Worm (Caenorhabditis elegans) whole organism, mixed stage, embryonic: Measurements from ENCODE around the gene K08H2.7.

ENCODE experiments used
- ceh-83 ChIP-seq: fragments of 200-800 bp; sonication (Bioruptor generic); optimal IDR thresholded peaks from 2 replicates; lab custom pipeline; 2018; ENCODE audit warnings: mild to moderate bottlenecking, missing genetic modification characterization, missing compliant biosample characterization
- drap-1 ChIP-seq: fragments of 200-800 bp; sonication (Bioruptor generic); optimal IDR thresholded peaks from 3 replicates; lab custom pipeline; 2018; ENCODE audit warnings: mild to moderate bottlenecking, missing genetic modification characterization, missing compliant biosample characterization
- elt-1 ChIP-seq: sonication (generic microtip); optimal IDR thresholded peaks from 2 replicates; lab custom pipeline; 2017; ENCODE audit warnings: missing genetic modification characterization, mild to moderate bottlenecking, missing compliant biosample characterization, antibody characterized with exemption, moderate library complexity, borderline replicate concordance; ENCODE audit not compliant: insufficient read depth
- lin-13 ChIP-seq: fragments of 150-350 bp; optimal IDR thresholded peaks from 2 replicates; lab custom pipeline; 2014; ENCODE audit warnings: missing biosample characterization, missing genetic modification characterization
- mls-2 ChIP-seq: sonication (generic microtip); optimal IDR thresholded peaks from 2 replicates; lab custom pipeline; 2016; ENCODE audit warnings: mild to moderate bottlenecking, missing genetic modification characterization, moderate library complexity, missing compliant biosample characterization
- nhr-237 ChIP-seq: fragments of 150-350 bp; optimal IDR thresholded peaks from 2 replicates; lab custom pipeline; 2014; ENCODE audit warnings: missing biosample characterization, missing genetic modification characterization
- snpc-4 ChIP-seq: fragments of 150-350 bp; optimal IDR thresholded peaks from 2 replicates; lab custom pipeline; 2014; ENCODE audit warnings: missing biosample characterization, missing genetic modification characterization
- sptf-1 ChIP-seq: sonication (generic microtip); optimal IDR thresholded peaks from 2 replicates; lab custom pipeline; 2017; ENCODE audit warnings: mild to moderate bottlenecking, missing genetic modification characterization, moderate library complexity, missing compliant biosample characterization
- unc-62 ChIP-seq: fragments of 150-350 bp; optimal IDR thresholded peaks from 2 replicates; lab custom pipeline; 2014; ENCODE audit warnings: missing biosample characterization, missing genetic modification reagents, missing genetic modification characterization
- ztf-11 ChIP-seq: fragments of 150-350 bp; optimal IDR thresholded peaks from 2 replicates; lab custom pipeline; 2014; ENCODE audit warnings: missing biosample characterization, missing genetic modification characterization

- no peak for TF ChIP-seq ceh-83 (GFP tag; lab: Kevin White, UChicago)
- TF ChIP-seq mls-2, result no peak
- no peak for TF ChIP-seq sptf-1 (tag; lab: Kevin White, UChicago)
- TF ChIP-seq nhr-237 (tag; lab: Kevin White, UChicago), result no peak
- no peak for TF ChIP-seq elt-1 (tag; lab: Kevin White, UChicago)
- TF ChIP-seq unc-62, result no peak
- TF ChIP-seq snpc-4 (tag; lab: Kevin White, UChicago), result no peak
- no peak for TF ChIP-seq drap-1 (GFP tag; lab: Kevin White, UChicago)
- no peak for TF ChIP-seq ztf-11
- TF ChIP-seq lin-13 (tag; lab: Kevin White, UChicago), result no peak
Observed at ce11 chrX:13224608-13225007, 23.6 kb downstream of the K08H2.7 start, which contains the start of gene skr-19.
